Fruit fly (Drosophila melanogaster): Measurements from ENCODE around the gene CG17754.

CG17754 gene

dm6 chrX:9236485-9236884, 13.7 kb upstream of the CG17754 start, which contains the start of gene Ir8a:
Gene Ir8a, minus strand, starts transcription at chrX:9236585.
- no peak for TF ChIP-seq CG9948 (tag; optimal IDR thresholded peaks at IDR 0.05)
- no peak for TF ChIP-seq CG32121 (GFP tag; IDR thresholded peaks at IDR 0.05)
- no peak for TF ChIP-seq CG17806 (tag; optimal IDR thresholded peaks at IDR 0.05)
- TF ChIP-seq rn (GFP tag; IDR thresholded peaks at IDR 0.05), result no peak
- no peak for TF ChIP-seq Snoo (tag; optimal IDR thresholded peaks at IDR 0.05)
- TF ChIP-seq gl (tag; optimal IDR thresholded peaks at IDR 0.05), result no peak
- TF ChIP-seq Pif1A (GFP tag; optimal IDR thresholded peaks at IDR 0.05), result no peak
- TF ChIP-seq Ets98B (GFP tag; IDR thresholded peaks at IDR 0.05), result no peak
- TF ChIP-seq CG15710 (tag; optimal IDR thresholded peaks at IDR 0.05), result no peak
- TF ChIP-seq CG10348 (GFP tag; IDR thresholded peaks at IDR 0.05), result no peak
- TF ChIP-seq CG13204 (GFP tag; optimal IDR thresholded peaks at IDR 0.05), result no peak
- no peak for TF ChIP-seq D1 (tag; optimal IDR thresholded peaks at IDR 0.05)
- TF ChIP-seq CG34367 (tag; optimal IDR thresholded peaks at IDR 0.05), result no peak
- no peak for TF ChIP-seq Pif1B (GFP tag; optimal IDR thresholded peaks at IDR 0.05)
- TF ChIP-seq CG8301 (tag; optimal IDR thresholded peaks at IDR 0.05), result no peak
- TF ChIP-seq CG8159 (tag; optimal IDR thresholded peaks at IDR 0.05), result no peak

dm6 chrX:9243417-9243884, 6.8 kb upstream of the CG17754 start, which contains the start of the genes mxc and Larp7:
Gene mxc, minus strand, starts transcription at chrX:9243467.
Gene Larp7, plus strand, starts transcription at chrX:9243817.
- TF ChIP-seq CG14655 (GFP tag; optimal IDR thresholded peaks at IDR 0.05) (no peak), CG15710 (tag; optimal IDR thresholded peaks at IDR 0.05) (peak; percentile 53), Snoo (tag; optimal IDR thresholded peaks at IDR 0.05) (no peak), CG9948 (tag; optimal IDR thresholded peaks at IDR 0.05) (peak; percentile 13), CG17806 (tag; optimal IDR thresholded peaks at IDR 0.05) (peak; percentile 9), Pif1B (GFP tag; optimal IDR thresholded peaks at IDR 0.05) (no peak), fd96Ca (GFP tag; IDR thresholded peaks at IDR 0.05) (peak; percentile 47; the same call in 1 of the 3 replicates), D1 (tag; optimal IDR thresholded peaks at IDR 0.05) (no peak), CG13204 (GFP tag; optimal IDR thresholded peaks at IDR 0.05) (no peak), Ets98B (GFP tag; IDR thresholded peaks at IDR 0.05) (0 out of 2 replicates have a peak, but pooled peaks have one; percentile 9)

DNA sequence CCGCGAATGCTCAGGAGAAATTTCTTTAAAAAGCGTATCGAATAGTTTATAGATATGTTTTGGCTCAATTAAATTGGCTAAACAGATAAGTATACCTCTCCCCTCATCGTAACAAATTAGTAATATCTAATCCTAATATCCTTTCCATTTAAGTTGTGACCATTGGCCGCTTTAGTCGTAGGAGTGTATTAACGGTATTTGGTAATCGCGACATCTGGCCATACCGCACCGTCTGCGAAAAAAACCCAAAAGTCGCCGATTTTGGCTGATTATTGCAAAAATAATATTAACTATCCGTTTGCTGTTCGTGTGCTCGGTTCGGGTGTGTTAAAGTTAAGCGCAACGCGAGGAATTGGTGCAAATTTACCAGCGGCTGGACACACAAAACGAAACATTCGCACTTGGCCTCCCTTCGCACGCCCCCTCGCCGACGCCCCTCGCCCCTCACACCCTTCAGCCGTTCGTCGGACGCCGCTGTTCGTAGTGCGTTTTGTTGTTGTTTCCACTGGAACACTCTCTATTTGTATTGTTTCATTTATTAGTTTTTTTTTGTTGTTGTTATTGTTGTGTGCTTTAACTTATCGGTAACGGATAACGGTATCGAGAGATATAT, 2.9 kb upstream of the CG17754 start, which contains the start of the genes amx and Dsor1:
Gene amx (minus strand): TSS at position 166 of the 613 bp plus-strand sequence.
Gene Dsor1 (plus strand): TSS at position 172 of the 613 bp plus-strand sequence.
- no peak for TF ChIP-seq CG10348 (GFP tag; IDR thresholded peaks at IDR 0.05)
- no peak for TF ChIP-seq CG32121 (GFP tag; IDR thresholded peaks at IDR 0.05)
- no peak for TF ChIP-seq CG4496 (GFP tag; IDR thresholded peaks at IDR 0.05)
- no peak for TF ChIP-seq D1 (tag; optimal IDR thresholded peaks at IDR 0.05)
- TF ChIP-seq Pif1A (GFP tag; optimal IDR thresholded peaks at IDR 0.05), result no peak
- no peak for TF ChIP-seq fd96Ca (GFP tag; IDR thresholded peaks at IDR 0.05)
- TF ChIP-seq Snoo (tag; optimal IDR thresholded peaks at IDR 0.05), result no peak
- no peak for TF ChIP-seq CG12605 (GFP tag; IDR thresholded peaks at IDR 0.05)
- no peak for TF ChIP-seq CG8301 (tag; optimal IDR thresholded peaks at IDR 0.05)
- TF ChIP-seq Pif1B (GFP tag; optimal IDR thresholded peaks at IDR 0.05), result no peak
- no peak for TF ChIP-seq CG9948 (tag; optimal IDR thresholded peaks at IDR 0.05)
- TF ChIP-seq gl (tag; optimal IDR thresholded peaks at IDR 0.05), result no peak
- no peak for TF ChIP-seq Ets98B (GFP tag; IDR thresholded peaks at IDR 0.05)
- TF ChIP-seq EcR (GFP tag; optimal IDR thresholded peaks at IDR 0.05), result no peak
- TF ChIP-seq CG14655 (GFP tag; optimal IDR thresholded peaks at IDR 0.05), result no peak
- TF ChIP-seq CG8159 (tag; optimal IDR thresholded peaks at IDR 0.05), result no peak
- no peak for TF ChIP-seq CG34367 (tag; optimal IDR thresholded peaks at IDR 0.05)
- no peak for TF ChIP-seq rn (GFP tag; IDR thresholded peaks at IDR 0.05)

DNA sequence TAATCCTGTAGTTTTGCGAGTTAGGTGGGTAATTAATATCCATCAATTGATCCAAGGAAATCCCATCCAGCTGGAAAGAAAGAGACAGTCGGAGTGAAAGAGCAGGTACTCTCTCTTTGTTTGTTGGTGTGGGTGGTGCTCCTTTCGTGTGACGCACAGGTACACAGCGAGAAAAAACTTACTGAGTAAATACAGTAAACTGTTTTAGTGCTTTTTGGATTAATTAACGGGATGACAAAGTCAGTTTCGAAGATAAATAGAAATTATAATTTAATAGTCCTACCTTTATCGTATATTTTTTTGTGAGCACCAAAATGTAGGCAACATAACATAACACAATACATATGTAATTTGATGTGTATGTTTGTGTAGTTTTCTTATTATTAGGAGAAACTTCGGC, 2.2 kb upstream of the CG17754 start:
- TF ChIP-seq rn (GFP tag; IDR thresholded peaks at IDR 0.05) (no peak), Ets98B (GFP tag; IDR thresholded peaks at IDR 0.05) (peak; percentile 33; the same call in 1 of the 2 replicates), CG32121 (GFP tag; IDR thresholded peaks at IDR 0.05) (no peak), CG17806 (tag; optimal IDR thresholded peaks at IDR 0.05) (peak; percentile 53), CG13204 (GFP tag; optimal IDR thresholded peaks at IDR 0.05) (no peak), CG10348 (GFP tag; IDR thresholded peaks at IDR 0.05) (no peak), fd96Ca (GFP tag; IDR thresholded peaks at IDR 0.05) (no peak), CG14655 (GFP tag; optimal IDR thresholded peaks at IDR 0.05) (no peak), D1 (tag; optimal IDR thresholded peaks at IDR 0.05) (no peak), EcR (GFP tag; optimal IDR thresholded peaks at IDR 0.05) (no peak), Pif1B (GFP tag; optimal IDR thresholded peaks at IDR 0.05) (peak; percentile 29), CG8159 (tag; optimal IDR thresholded peaks at IDR 0.05) (peak; percentile 58), CG12605 (GFP tag; IDR thresholded peaks at IDR 0.05) (peak; percentile 64), CG8301 (tag; optimal IDR thresholded peaks at IDR 0.05) (peak; percentile 58), CG4496 (GFP tag; IDR thresholded peaks at IDR 0.05) (peak; percentile 65; the same call in 2 of the 3 replicates), CG15710 (tag; optimal IDR thresholded peaks at IDR 0.05) (peak; percentile 52), Pif1A (GFP tag; optimal IDR thresholded peaks at IDR 0.05) (no peak), CG34367 (tag; optimal IDR thresholded peaks at IDR 0.05) (peak; percentile 36), gl (tag; optimal IDR thresholded peaks at IDR 0.05) (no peak), Snoo (tag; optimal IDR thresholded peaks at IDR 0.05) (no peak), CG9948 (tag; optimal IDR thresholded peaks at IDR 0.05) (peak; percentile 31)

DNA sequence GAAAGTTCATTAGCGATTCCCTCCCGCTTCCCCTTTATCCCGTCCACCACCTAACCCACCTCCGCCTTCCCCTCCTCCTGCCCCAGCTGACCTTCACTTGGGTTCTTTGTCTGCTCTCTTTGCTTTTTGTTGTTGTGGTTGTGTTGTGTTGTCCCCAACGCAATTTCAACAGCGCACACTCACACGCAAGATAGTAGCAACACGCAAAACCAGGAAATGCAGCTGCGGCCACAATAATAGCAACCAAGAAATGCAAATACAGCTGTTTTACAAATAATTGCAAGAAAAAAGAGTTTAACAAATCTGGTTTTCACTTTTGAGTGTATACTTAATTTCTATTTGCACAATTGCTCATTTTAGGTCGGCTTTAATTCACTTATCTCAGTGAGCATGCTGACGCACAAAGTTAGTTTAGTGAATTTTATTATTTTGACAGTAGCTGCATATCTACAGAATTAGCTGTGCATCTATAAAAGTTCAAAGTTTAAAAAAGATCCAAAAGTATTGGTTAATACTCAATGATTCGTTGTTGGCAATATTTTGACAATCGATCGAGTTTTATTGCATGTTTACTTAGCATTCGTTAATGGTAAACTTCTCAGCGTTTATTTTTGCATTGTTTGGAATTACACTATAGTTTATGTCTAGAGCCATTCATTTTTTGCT, 1.1 kb downstream of the CG17754 start:
- TF ChIP-seq CG8301 (tag; optimal IDR thresholded peaks at IDR 0.05), result peak; percentile 51
- TF ChIP-seq CG32121 (GFP tag; IDR thresholded peaks at IDR 0.05), result peak; percentile 77
- peak; percentile 76 for TF ChIP-seq fd96Ca (GFP tag; IDR thresholded peaks at IDR 0.05)
- TF ChIP-seq CG10348 (GFP tag; IDR thresholded peaks at IDR 0.05), result no peak
- no peak for TF ChIP-seq CG13204 (GFP tag; optimal IDR thresholded peaks at IDR 0.05)
- TF ChIP-seq EcR (GFP tag; optimal IDR thresholded peaks at IDR 0.05), result peak; percentile 79
- peak; percentile 13 for TF ChIP-seq CG9948 (tag; optimal IDR thresholded peaks at IDR 0.05)
- TF ChIP-seq Snoo (tag; optimal IDR thresholded peaks at IDR 0.05), result no peak
- TF ChIP-seq CG34367 (tag; optimal IDR thresholded peaks at IDR 0.05), result peak; percentile 55
- TF ChIP-seq CG8159 (tag; optimal IDR thresholded peaks at IDR 0.05), result peak; percentile 63
- peak; percentile 48 for TF ChIP-seq CG17806 (tag; optimal IDR thresholded peaks at IDR 0.05)
- peak; percentile 72 for TF ChIP-seq CG4496 (GFP tag; IDR thresholded peaks at IDR 0.05)
- peak; percentile 64 for TF ChIP-seq CG14655 (GFP tag; optimal IDR thresholded peaks at IDR 0.05)
- TF ChIP-seq CG15710 (tag; optimal IDR thresholded peaks at IDR 0.05), result peak; percentile 43
- no peak for TF ChIP-seq D1 (tag; optimal IDR thresholded peaks at IDR 0.05)
- peak; percentile 63 for TF ChIP-seq Ets98B (GFP tag; IDR thresholded peaks at IDR 0.05)
- peak; percentile 6 for TF ChIP-seq gl (tag; optimal IDR thresholded peaks at IDR 0.05)
- TF ChIP-seq rn (GFP tag; IDR thresholded peaks at IDR 0.05), result 0 out of 2 replicates have a peak, but pooled peaks have one; percentile 21
- TF ChIP-seq CG12605 (GFP tag; IDR thresholded peaks at IDR 0.05), result peak; percentile 56; the same call in 1 of the 2 replicates
- TF ChIP-seq Pif1B (GFP tag; optimal IDR thresholded peaks at IDR 0.05), result no peak
- peak; percentile 60 for TF ChIP-seq Pif1A (GFP tag; optimal IDR thresholded peaks at IDR 0.05)
